Worm (Caenorhabditis elegans) whole organism, late embryonic: ENCODE measurements around the gene C02F5.5.

Experiments
- C08G9.2 ChIP-seq: sonication (generic microtip); optimal IDR thresholded peaks from 2 replicates; lab custom pipeline; 2016; ENCODE audit warnings: mild to moderate bottlenecking, missing genetic modification characterization, moderate library complexity, missing compliant biosample characterization
- K02D7.2 ChIP-seq: sonication (generic microtip); optimal IDR thresholded peaks from 2 replicates; lab custom pipeline; 2017; ENCODE audit warnings: mild to moderate bottlenecking, missing genetic modification characterization, missing compliant biosample characterization
- T23F11.4 ChIP-seq: fragments of 200-800 bp; sonication (Bioruptor generic); optimal IDR thresholded peaks from 2 replicates; lab custom pipeline; 2018; ENCODE audit warnings: mild to moderate bottlenecking, missing genetic modification characterization, missing compliant biosample characterization
- ahr-1 ChIP-seq: sonication (generic microtip); optimal IDR thresholded peaks from 2 replicates; lab custom pipeline; 2016; ENCODE audit warnings: missing genetic modification characterization, missing compliant biosample characterization
- ama-1 ChIP-seq: fragments of 150-350 bp; optimal IDR thresholded peaks from 2 replicates; lab custom pipeline; 2014
- ceh-14 ChIP-seq: sonication (generic microtip); optimal IDR thresholded peaks from 2 replicates; lab custom pipeline; 2016; ENCODE audit warnings: missing genotype, missing genetic modification characterization, missing compliant biosample characterization
- ceh-2 ChIP-seq: sonication (generic microtip); optimal IDR thresholded peaks from 2 replicates; lab custom pipeline; 2016; ENCODE audit warnings: missing genotype, missing genetic modification characterization, missing compliant biosample characterization
- ceh-24 ChIP-seq: sonication (generic microtip); optimal IDR thresholded peaks from 2 replicates; lab custom pipeline; 2016; ENCODE audit warnings: mild to moderate bottlenecking, missing genetic modification characterization, missing compliant biosample characterization
- ceh-31 ChIP-seq: sonication (generic microtip); optimal IDR thresholded peaks from 2 replicates; lab custom pipeline; 2016; ENCODE audit warnings: missing genetic modification characterization, missing compliant biosample characterization
- ceh-34 ChIP-seq: sonication (generic microtip); optimal IDR thresholded peaks from 2 replicates; lab custom pipeline; 2016; ENCODE audit warnings: mild to moderate bottlenecking, missing genetic modification characterization, missing compliant biosample characterization
- ceh-45 ChIP-seq: fragments of 200-800 bp; sonication (Bioruptor generic); IDR thresholded peaks from 2 replicates; pipeline ENCODE4 v1.3.6; 2022; ENCODE audit warnings: missing genetic modification reagents, missing genetic modification characterization, missing compliant biosample characterization
- ceh-6 ChIP-seq: fragments of 200-800 bp; sonication (Bioruptor generic); optimal IDR thresholded peaks from 2 replicates; lab custom pipeline; 2018; ENCODE audit warnings: mild to moderate bottlenecking, missing genetic modification characterization, missing compliant biosample characterization
- ceh-9 ChIP-seq: sonication (generic microtip); optimal IDR thresholded peaks from 2 replicates; lab custom pipeline; 2016; ENCODE audit warnings: mild to moderate bottlenecking, missing genetic modification characterization, inconsistent platforms, missing compliant biosample characterization
- che-1 ChIP-seq: sonication (generic microtip); optimal IDR thresholded peaks from 2 replicates; lab custom pipeline; 2016; ENCODE audit warnings: mild to moderate bottlenecking, missing genetic modification characterization, missing compliant biosample characterization
- dve-1 ChIP-seq: sonication (generic microtip); optimal IDR thresholded peaks from 2 replicates; lab custom pipeline; 2017; ENCODE audit warnings: antibody characterized with exemption, mild to moderate bottlenecking, missing genetic modification characterization, missing compliant biosample characterization
- ets-4 ChIP-seq: sonication (generic microtip); optimal IDR thresholded peaks from 2 replicates; lab custom pipeline; 2016; ENCODE audit warnings: missing genetic modification characterization, missing compliant biosample characterization
- gmeb-2 ChIP-seq: sonication (generic microtip); optimal IDR thresholded peaks from 2 replicates; lab custom pipeline; 2016; ENCODE audit warnings: missing genetic modification characterization, inconsistent platforms, missing compliant biosample characterization
- hlh-15 ChIP-seq: sonication (generic microtip); optimal IDR thresholded peaks from 2 replicates; lab custom pipeline; 2016; ENCODE audit warnings: missing genetic modification characterization, missing compliant biosample characterization
- hlh-30 ChIP-seq: sonication (generic microtip); optimal IDR thresholded peaks from 2 replicates; lab custom pipeline; 2017; ENCODE audit warnings: antibody characterized with exemption, missing genetic modification characterization, missing compliant biosample characterization; ENCODE audit not compliant: insufficient read depth
- hlh-6 ChIP-seq: sonication (generic microtip); optimal IDR thresholded peaks from 2 replicates; lab custom pipeline; 2016; ENCODE audit warnings: missing genotype, missing genetic modification characterization, missing compliant biosample characterization
- madf-2 ChIP-seq: sonication (generic microtip); optimal IDR thresholded peaks from 2 replicates; lab custom pipeline; 2017; ENCODE audit warnings: missing genetic modification characterization, missing compliant biosample characterization
- mec-3 ChIP-seq: sonication (generic microtip); optimal IDR thresholded peaks from 2 replicates; lab custom pipeline; 2016; ENCODE audit warnings: borderline replicate concordance, missing genetic modification characterization, missing compliant biosample characterization
- nfya-1 ChIP-seq: sonication (generic microtip); optimal IDR thresholded peaks from 2 replicates; lab custom pipeline; 2017; ENCODE audit warnings: missing genetic modification characterization, mild to moderate bottlenecking, missing compliant biosample characterization, antibody characterized with exemption, moderate library complexity
- npax-4 ChIP-seq: sonication (generic microtip); optimal IDR thresholded peaks from 2 replicates; lab custom pipeline; 2016; ENCODE audit warnings: missing genetic modification characterization, missing compliant biosample characterization
- odd-2 ChIP-seq: sonication (generic microtip); optimal IDR thresholded peaks from 2 replicates; lab custom pipeline; 2017; ENCODE audit warnings: antibody characterized with exemption, mild to moderate bottlenecking, missing genetic modification characterization, missing compliant biosample characterization
- pag-3 ChIP-seq: sonication (generic microtip); optimal IDR thresholded peaks from 2 replicates; lab custom pipeline; 2016; ENCODE audit warnings: missing compliant biosample characterization, missing genetic modification characterization, borderline replicate concordance
- pat-9 ChIP-seq: fragments of 200-800 bp; sonication (Bioruptor generic); optimal IDR thresholded peaks from 2 replicates; lab custom pipeline; 2018; ENCODE audit warnings: mild to moderate bottlenecking, missing genetic modification characterization, moderate library complexity, missing compliant biosample characterization
- pha-2 ChIP-seq: sonication (generic microtip); optimal IDR thresholded peaks from 2 replicates; lab custom pipeline; 2017; ENCODE audit warnings: mild to moderate bottlenecking, missing genetic modification characterization, missing compliant biosample characterization
- pha-4 ChIP-seq: fragments of 150-350 bp; optimal IDR thresholded peaks from 2 replicates; lab custom pipeline; 2018; ENCODE audit warnings: missing biosample characterization, missing genetic modification reagents, missing genetic modification characterization
- ref-2 ChIP-seq: sonication (generic microtip); optimal IDR thresholded peaks from 2 replicates; lab custom pipeline; 2016; ENCODE audit warnings: missing genetic modification characterization, missing compliant biosample characterization
- rnt-1 ChIP-seq: sonication (generic microtip); optimal IDR thresholded peaks from 2 replicates; lab custom pipeline; 2016; ENCODE audit warnings: missing genetic modification characterization, missing compliant biosample characterization
- sdc-2 ChIP-seq: sonication (generic microtip); optimal IDR thresholded peaks from 2 replicates; lab custom pipeline; 2016; ENCODE audit warnings: missing genotype, missing genetic modification characterization, missing compliant biosample characterization
- sox-2 ChIP-seq: fragments of 200-800 bp; sonication (Bioruptor generic); IDR thresholded peaks from 2 replicates; pipeline ENCODE4 v1.3.6; 2022; ENCODE audit warnings: missing genetic modification reagents, missing genetic modification characterization, missing compliant biosample characterization
- sox-4 ChIP-seq: sonication (generic microtip); optimal IDR thresholded peaks from 2 replicates; lab custom pipeline; 2017; ENCODE audit warnings: mild to moderate bottlenecking, missing genetic modification characterization, inconsistent platforms, missing compliant biosample characterization
- syd-9 ChIP-seq: sonication (generic microtip); optimal IDR thresholded peaks from 2 replicates; lab custom pipeline; 2016; ENCODE audit warnings: mild to moderate bottlenecking, missing genetic modification characterization, moderate library complexity, missing compliant biosample characterization
- ttx-3 ChIP-seq: sonication (generic microtip); optimal IDR thresholded peaks from 2 replicates; lab custom pipeline; 2016; ENCODE audit warnings: missing genetic modification reagents, missing genetic modification characterization, missing compliant biosample characterization
- unc-55 ChIP-seq: sonication (generic microtip); optimal IDR thresholded peaks from 2 replicates; lab custom pipeline; 2017; ENCODE audit warnings: missing biosample characterization, missing genetic modification reagents, missing genetic modification characterization
- unc-86 ChIP-seq: sonication (generic microtip); optimal IDR thresholded peaks from 2 replicates; lab custom pipeline; 2016; ENCODE audit warnings: missing genetic modification characterization, missing compliant biosample characterization
- ztf-16 ChIP-seq: sonication (generic microtip); optimal IDR thresholded peaks from 2 replicates; lab custom pipeline; 2017; ENCODE audit warnings: missing genetic modification characterization, missing compliant biosample characterization

Gene C02F5.5

ce11 chrIII:8262599-8262998 is 26.6 kb downstream of the C02F5.5 start (continued):
- TF ChIP-seq T23F11.4 (GFP tag; lab: Kevin White, UChicago) (no peak), ama-1 (lab: Kevin White, UChicago) (no peak), sdc-2 (tag; lab: Kevin White, UChicago) (peak; percentile 26), ahr-1 (no peak), mec-3 (tag; lab: Kevin White, UChicago) (no peak), rnt-1 (tag; lab: Kevin White, UChicago) (no peak), sox-4 (tag; lab: Kevin White, UChicago) (no peak), pag-3 (tag; lab: Kevin White, UChicago) (no peak), ceh-9 (tag; lab: Kevin White, UChicago) (peak; percentile 17), ceh-45 (GFP tag; lab: Robert Waterston, UW) (no peak)

- TF ChIP-seq ets-4 (tag; lab: Kevin White, UChicago) = no peak
- TF ChIP-seq pha-2 = no peak
- no peak for TF ChIP-seq ttx-3 (tag; lab: Kevin White, UChicago)
- TF ChIP-seq dve-1 (tag; lab: Kevin White, UChicago) = no peak
- TF ChIP-seq unc-86 (tag; lab: Kevin White, UChicago) = no peak
- TF ChIP-seq sox-2 = no peak
- no peak for TF ChIP-seq npax-4 (tag; lab: Kevin White, UChicago)
- no peak for TF ChIP-seq K02D7.2 (tag; lab: Kevin White, UChicago)
- TF ChIP-seq ceh-34 (tag; lab: Kevin White, UChicago) = no peak
These were observed 27.4 kb downstream of the C02F5.5 start, which contains the start of gene col-91 for ce11 chrIII:8263377-8263776. Gene col-91 (minus strand): TSS chrIII:8263664.

- TF ChIP-seq ref-2 (tag; lab: Kevin White, UChicago) (no peak), ceh-14 (peak; percentile 35)
These were observed 29.8 kb downstream of the C02F5.5 start, which contains the start of gene mrps-9 for ce11 chrIII:8265753-8266152. Gene mrps-9 (plus strand): TSS chrIII:8266062.

ce11 chrIII:8268296-8268695 is 32.3 kb downstream of the C02F5.5 start, which contains the start of the genes F09G8.7 and crn-7:
Gene F09G8.7 (minus strand): TSS chrIII:8268355.
Gene crn-7 (plus strand): TSS chrIII:8268531.
- TF ChIP-seq ahr-1 = no peak
- no peak for TF ChIP-seq hlh-30
- TF ChIP-seq ceh-2 (tag; lab: Kevin White, UChicago) = no peak
- TF ChIP-seq dve-1 (tag; lab: Kevin White, UChicago) = no peak
- TF ChIP-seq ztf-16 (tag; lab: Kevin White, UChicago) = no peak
- no peak for TF ChIP-seq ceh-34 (tag; lab: Kevin White, UChicago)
- TF ChIP-seq unc-86 (tag; lab: Kevin White, UChicago) = no peak
- no peak for TF ChIP-seq syd-9
- TF ChIP-seq odd-2 = no peak
- no peak for TF ChIP-seq hlh-6 (tag; lab: Kevin White, UChicago)
- TF ChIP-seq ceh-6 (GFP tag; lab: Kevin White, UChicago) = no peak
- TF ChIP-seq nfya-1 = no peak
- TF ChIP-seq unc-55 (GFP tag; lab: Kevin White, UChicago) = no peak
- no peak for TF ChIP-seq hlh-15
- TF ChIP-seq, all 69 proteins: peak for 0

ce11 chrIII:8271676-8272225 is 35.8 kb downstream of the C02F5.5 start, which contains the start of the genes mps-4 and F09G8.10:
Gene mps-4 (minus strand): TSS chrIII:8271776.
Gene F09G8.10 (minus strand): TSS chrIII:8272175.
- TF ChIP-seq sox-2 = no peak
- TF ChIP-seq C08G9.2 (tag; lab: Kevin White, UChicago) = no peak
- no peak for TF ChIP-seq pha-4 (tag; lab: Kevin White, UChicago)
- TF ChIP-seq ceh-2 (tag; lab: Kevin White, UChicago) = no peak
- TF ChIP-seq ceh-24 = no peak
- TF ChIP-seq madf-2 (tag; lab: Kevin White, UChicago) = no peak
- no peak for TF ChIP-seq che-1 (tag; lab: Kevin White, UChicago)
- TF ChIP-seq hlh-6 (tag; lab: Kevin White, UChicago) = no peak
- TF ChIP-seq pat-9 (tag; lab: Kevin White, UChicago) = no peak
- no peak for TF ChIP-seq sox-4 (tag; lab: Kevin White, UChicago)
- TF ChIP-seq gmeb-2 (tag; lab: Kevin White, UChicago) = no peak
- no peak for TF ChIP-seq T23F11.4 (GFP tag; lab: Kevin White, UChicago)
- no peak for TF ChIP-seq ceh-45 (GFP tag; lab: Robert Waterston, UW)
- TF ChIP-seq ets-4 (tag; lab: Kevin White, UChicago) = no peak
- no peak for TF ChIP-seq ceh-31
- TF ChIP-seq syd-9 = no peak
- no peak for TF ChIP-seq ceh-6 (GFP tag; lab: Kevin White, UChicago)
- no peak for TF ChIP-seq unc-86 (tag; lab: Kevin White, UChicago)
